Worm (Caenorhabditis elegans): ENCODE results near the gene tax-4.

The tax-4 gene

ce11 chrIII:9161553-9161952 lies 19.8 kb upstream of the tax-4 start, which contains the start of gene ptr-9:
TSS of gene ptr-9 (minus strand) at chrIII:9161653.
- TF ChIP-seq blmp-1 (tag; optimal IDR thresholded peaks at IDR 0.05) (peak; percentile 35), C34B4.2 (tag; optimal IDR thresholded peaks at IDR 0.05) (no peak)

- TF ChIP-seq dsc-1 (tag; optimal IDR thresholded peaks at IDR 0.05) (peak; percentile 83), unc-86 (tag; optimal IDR thresholded peaks at IDR 0.05) (no peak), fkh-8 (tag; optimal IDR thresholded peaks at IDR 0.05) (peak; percentile 44), F16B12.6 (tag; optimal IDR thresholded peaks at IDR 0.05) (no peak), efl-1 (optimal IDR thresholded peaks at IDR 0.05) (no peak), efl-1 (GFP tag; optimal IDR thresholded peaks at IDR 0.05 in 1 of 2) (peak in 1 of 2 experiments; percentile 69), swsn-7 (tag; optimal IDR thresholded peaks at IDR 0.05) (no peak), sox-4 (tag; optimal IDR thresholded peaks at IDR 0.05) (peak; percentile 38), nhr-90 (tag; optimal IDR thresholded peaks at IDR 0.05; ENCODE audit: poor library complexity) (no peak), pax-3 (tag; optimal IDR thresholded peaks at IDR 0.05) (peak; percentile 58), Y116A8C.19 (tag; optimal IDR thresholded peaks at IDR 0.05; ENCODE audit: borderline replicate concordance) (no peak)
These were observed 18.7 kb upstream of the tax-4 start, which contains the start of gene dgk-3 for ce11 chrIII:9162634-9163118. TSS of gene dgk-3 (plus strand) at chrIII:9163068.

- no peak for TF ChIP-seq unc-98 (GFP tag; IDR thresholded peaks at IDR 0.05)
- no peak for TF ChIP-seq C34B4.2 (tag; optimal IDR thresholded peaks at IDR 0.05)
- TF ChIP-seq rnt-1 (tag; optimal IDR thresholded peaks at IDR 0.05) = no peak
- no peak for TF ChIP-seq jun-1 (tag; optimal IDR thresholded peaks at IDR 0.05)
- TF ChIP-seq ets-5 (GFP tag; IDR thresholded peaks at IDR 0.05) = no peak
- no peak for TF ChIP-seq nhr-85 (tag)
- TF ChIP-seq nhr-12 (tag; optimal IDR thresholded peaks at IDR 0.05) = no peak
- no peak for TF ChIP-seq lin-13 (GFP tag; optimal IDR thresholded peaks at IDR 0.05)
- TF ChIP-seq blmp-1 (tag; optimal IDR thresholded peaks at IDR 0.05) = no peak
These were observed 8.6 kb upstream of the tax-4 start, which contains the start of gene ina-1 for ce11 chrIII:9172702-9173101. TSS of gene ina-1 (minus strand) at chrIII:9172802.

ce11 chrIII:9173239-9173638 lies 8.1 kb upstream of the tax-4 start:
- TF ChIP-seq unc-98 (GFP tag; IDR thresholded peaks at IDR 0.05) (no peak), xbp-1 (tag; optimal IDR thresholded peaks at IDR 0.05) (no peak), fos-1 (tag; optimal IDR thresholded peaks at IDR 0.05) (no peak), elt-3 (tag; optimal IDR thresholded peaks at IDR 0.05) (peak in 2 of 6 experiments; percentile 20 to 48), nhr-85 (tag) (peak; percentile 60), pag-3 (tag; optimal IDR thresholded peaks at IDR 0.05; ENCODE audit: borderline replicate concordance, insufficient read depth) (peak; percentile 68), lin-14 (GFP tag; optimal IDR thresholded peaks at IDR 0.05) (peak; percentile 23), egl-13 (tag; optimal IDR thresholded peaks at IDR 0.05) (no peak), snpc-4 (tag; optimal IDR thresholded peaks at IDR 0.05) (no peak), hlh-17 (GFP tag; optimal IDR thresholded peaks at IDR 0.05; ENCODE audit: borderline replicate concordance) (no peak), tbx-2 (tag; optimal IDR thresholded peaks at IDR 0.05) (no peak)

ce11 chrIII:9176008-9176407 lies 5.3 kb upstream of the tax-4 start:
- TF ChIP-seq lin-35 (GFP tag; optimal IDR thresholded peaks at IDR 0.05) (no peak), ztf-11 (tag; optimal IDR thresholded peaks at IDR 0.05) (peak in 1 of 2 experiments; percentile 18), rnt-1 (tag; optimal IDR thresholded peaks at IDR 0.05) (peak; percentile 6), nhr-20 (tag; optimal IDR thresholded peaks at IDR 0.05) (peak; percentile 11), blmp-1 (tag; optimal IDR thresholded peaks at IDR 0.05) (peak; percentile 43), lin-14 (GFP tag; optimal IDR thresholded peaks at IDR 0.05) (peak; percentile 29), mep-1 (tag; optimal IDR thresholded peaks at IDR 0.05) (peak; percentile 2), hpl-2 (GFP tag; optimal IDR thresholded peaks at IDR 0.05) (no peak), unc-62 (GFP tag; optimal IDR thresholded peaks at IDR 0.05) (no peak), fos-1 (tag; optimal IDR thresholded peaks at IDR 0.05) (no peak), alr-1 (tag; optimal IDR thresholded peaks at IDR 0.05; ENCODE audit: borderline replicate concordance) (no peak)

All from whole organism, L1 larva.